Fruit fly (Drosophila melanogaster): ENCODE measurements around the gene CG7191.

DNA sequence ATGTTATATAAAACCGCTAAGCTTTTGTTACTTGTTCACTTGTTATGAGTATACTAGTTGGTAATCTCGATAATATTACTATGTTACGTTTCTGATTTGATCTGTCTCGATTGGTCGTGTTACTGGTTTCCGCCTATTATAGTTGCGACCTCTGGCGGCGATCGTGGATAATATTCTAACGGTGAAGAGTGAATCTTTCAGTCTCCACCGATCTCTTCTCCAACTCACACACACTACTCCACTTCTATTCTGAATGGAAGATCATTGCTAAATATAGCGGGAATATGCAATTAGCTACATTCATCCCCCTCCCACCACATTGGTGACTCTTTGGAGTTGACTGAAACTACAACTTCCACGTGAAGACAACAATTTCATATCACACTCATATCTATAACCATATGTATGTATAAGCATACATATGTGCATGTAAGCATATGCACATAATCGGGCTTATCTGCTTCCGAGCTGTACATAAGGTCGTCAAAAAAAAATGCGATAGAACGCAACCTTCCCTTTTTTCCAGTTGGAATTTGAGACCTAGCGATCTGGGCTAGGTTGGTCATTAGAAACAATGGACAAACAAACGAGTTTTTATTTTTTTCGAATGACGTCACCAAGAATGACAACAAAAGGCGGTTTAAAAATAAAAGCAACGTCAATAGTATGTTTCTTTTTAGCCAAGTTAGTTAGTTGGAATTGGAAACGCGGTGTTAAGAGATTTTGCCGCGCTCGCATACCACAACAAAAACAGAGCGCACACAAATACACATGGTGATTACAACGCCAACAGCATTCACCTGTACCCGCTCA is 41.7 kb downstream of the CG7191 start:
- no peak for TF ChIP-seq Abd-B (GFP tag; optimal IDR thresholded peaks at IDR 0.05)
- no peak for TF ChIP-seq Jra (GFP tag; optimal IDR thresholded peaks at IDR 0.05)
- no peak for TF ChIP-seq br (GFP tag; optimal IDR thresholded peaks at IDR 0.05)
- TF ChIP-seq brk (GFP tag; optimal IDR thresholded peaks at IDR 0.05): peak; percentile 16
- no peak for TF ChIP-seq pan (optimal IDR thresholded peaks at IDR 0.05)
- no peak for TF ChIP-seq sv (GFP tag; optimal IDR thresholded peaks at IDR 0.05)
- TF ChIP-seq lola (GFP tag; optimal IDR thresholded peaks at IDR 0.05): no peak
- no peak for TF ChIP-seq usp (GFP tag; optimal IDR thresholded peaks at IDR 0.05)
- TF ChIP-seq woc (GFP tag; optimal IDR thresholded peaks at IDR 0.05): no peak
